Worm (Caenorhabditis elegans) whole organism, L4 larva: ENCODE results near the gene act-2.

Experiments
- T26A8.4 ChIP-seq: fragments of 200-800 bp; sonication (Bioruptor generic); IDR thresholded peaks from 2 replicates; pipeline ENCODE4 v1.3.6; 2022; ENCODE audit warnings: missing genetic modification characterization, missing compliant biosample characterization
- Y75B8A.6 ChIP-seq: fragments of 200-800 bp; sonication (Bioruptor generic); IDR thresholded peaks from 2 replicates; pipeline ENCODE4 v1.3.6; 2022; ENCODE audit warnings: missing genetic modification reagents, missing genetic modification characterization, missing compliant biosample characterization
- aha-1 ChIP-seq: fragments of 150-350 bp; peaks from one replicate; lab custom pipeline; 2014; ENCODE audit warnings: missing biosample characterization, missing genetic modification characterization
- ama-1 ChIP-seq: fragments of 150-350 bp; optimal IDR thresholded peaks from 2 replicates; lab custom pipeline; 2014; ENCODE audit warnings: inconsistent platforms, mixed read lengths
- arid-1 ChIP-seq: fragments of 200-800 bp; sonication (Bioruptor generic); conservative IDR thresholded peaks from 2 replicates; pipeline ENCODE4 v1.3.6; 2022; ENCODE audit warnings: missing genetic modification reagents, missing genetic modification characterization, missing compliant biosample characterization
- ceh-20 ChIP-seq: fragments of 200-800 bp; sonication (Bioruptor generic); IDR thresholded peaks from 2 replicates; pipeline ENCODE4 v1.3.6; 2022; ENCODE audit warnings: missing genetic modification reagents, missing genetic modification characterization, missing compliant biosample characterization
- ceh-28 ChIP-seq: fragments of 150-350 bp; optimal IDR thresholded peaks from 2 replicates; lab custom pipeline; 2014; ENCODE audit warnings: missing biosample characterization, missing genetic modification reagents, missing genetic modification characterization
- daf-16 ChIP-seq, 3 experiments: sonication (generic microtip); optimal IDR thresholded peaks; 2 replicates each; lab custom pipeline; 2016 to 2017; ENCODE audit warnings: missing genetic modification characterization in 3 of 3, missing genetic modification reagents in 3 of 3, mild to moderate bottlenecking in 2 of 3, missing compliant biosample characterization in 2 of 3, missing biosample characterization in 1 of 3, moderate library complexity in 1 of 3
- daf-19 ChIP-seq: fragments of 200-800 bp; sonication (Bioruptor generic); conservative IDR thresholded peaks from 2 replicates; pipeline ENCODE4 v1.3.6; 2022; ENCODE audit warnings: missing genetic modification characterization, missing compliant biosample characterization
- dmd-6 ChIP-seq: fragments of 200-800 bp; sonication (Bioruptor generic); IDR thresholded peaks from 2 replicates; pipeline ENCODE4 v1.3.6; 2022; ENCODE audit warnings: missing genetic modification reagents, missing genetic modification characterization, missing compliant biosample characterization
- dmd-8 ChIP-seq: fragments of 200-800 bp; sonication (Bioruptor generic); IDR thresholded peaks from 2 replicates; pipeline ENCODE4 v1.3.6; 2022; ENCODE audit warnings: missing genetic modification characterization, missing compliant biosample characterization
- dve-1 ChIP-seq: sonication (generic microtip); optimal IDR thresholded peaks from 2 replicates; lab custom pipeline; 2017; ENCODE audit warnings: antibody characterized with exemption, mild to moderate bottlenecking, missing genetic modification characterization, missing compliant biosample characterization; ENCODE audit not compliant: insufficient read depth
- fos-1 ChIP-seq: fragments of 150-350 bp; optimal IDR thresholded peaks from 2 replicates; lab custom pipeline; 2014; ENCODE audit warnings: missing biosample characterization, missing genetic modification characterization
- hif-1 ChIP-seq, 2 experiments: sonication (generic microtip); optimal IDR thresholded peaks; 2 replicates each; lab custom pipeline; 2016 to 2017; ENCODE audit warnings: missing compliant biosample characterization in 2 of 2, missing genetic modification characterization in 2 of 2, missing genetic modification reagents in 2 of 2, missing genotype in 2 of 2, mild to moderate bottlenecking in 1 of 2
- hlh-11 ChIP-seq: fragments of 200-800 bp; sonication (Bioruptor generic); optimal IDR thresholded peaks from 2 replicates; lab custom pipeline; 2018; ENCODE audit warnings: mild to moderate bottlenecking, missing genetic modification characterization, missing compliant biosample characterization
- hlh-30 ChIP-seq: sonication (generic microtip); optimal IDR thresholded peaks from 2 replicates; lab custom pipeline; 2017; ENCODE audit warnings: antibody characterized with exemption, mild to moderate bottlenecking, missing genetic modification characterization, missing compliant biosample characterization; ENCODE audit not compliant: insufficient read depth
- lim-7 ChIP-seq: fragments of 200-800 bp; sonication (Bioruptor generic); IDR thresholded peaks from 2 replicates; pipeline ENCODE4 v1.3.6; 2022; ENCODE audit warnings: missing genetic modification characterization, missing compliant biosample characterization
- lin-1 ChIP-seq: fragments of 200-800 bp; sonication (Bioruptor generic); IDR thresholded peaks from 2 replicates; pipeline ENCODE4 v1.3.6; 2022; ENCODE audit warnings: missing genetic modification reagents, missing genetic modification characterization, missing compliant biosample characterization
- lin-13 ChIP-seq: fragments of 150-350 bp; optimal IDR thresholded peaks from 2 replicates; lab custom pipeline; 2014; ENCODE audit warnings: missing biosample characterization, missing genetic modification reagents, missing genetic modification characterization
- lin-38 ChIP-seq: fragments of 200-800 bp; sonication (Bioruptor generic); IDR thresholded peaks from 2 replicates; pipeline ENCODE4 v1.3.6; 2022; ENCODE audit warnings: missing genetic modification reagents, missing genetic modification characterization, missing compliant biosample characterization
- mdl-1 ChIP-seq, 2 experiments: fragments of 150-350 bp in 1 of 2; sonication (generic microtip) in 1 of 2; optimal IDR thresholded peaks; 2 replicates each; lab custom pipeline; 2014 to 2017; ENCODE audit warnings: missing biosample characterization in 2 of 2, missing genetic modification characterization in 2 of 2
- mep-1 ChIP-seq: fragments of 150-350 bp; sonication (generic microtip); optimal IDR thresholded peaks from 3 replicates; lab custom pipeline; 2014; ENCODE audit warnings: missing biosample characterization, missing genetic modification characterization
- mes-2 ChIP-seq: sonication (generic microtip); optimal IDR thresholded peaks from 2 replicates; lab custom pipeline; 2016; ENCODE audit warnings: missing genotype, mild to moderate bottlenecking, missing genetic modification characterization, missing compliant biosample characterization; ENCODE audit not compliant: poor library complexity, severe bottlenecking
- mxl-2 ChIP-seq: fragments of 200-800 bp; sonication (Bioruptor generic); conservative IDR thresholded peaks from 2 replicates; pipeline ENCODE4 v1.3.6; 2022; ENCODE audit warnings: missing genetic modification reagents, missing genetic modification characterization, missing compliant biosample characterization
- nhr-102 ChIP-seq: sonication (generic microtip); optimal IDR thresholded peaks from 2 replicates; lab custom pipeline; 2016; ENCODE audit warnings: mild to moderate bottlenecking, missing genetic modification characterization, moderate library complexity, missing compliant biosample characterization
- nhr-11 ChIP-seq: fragments of 150-350 bp; optimal IDR thresholded peaks from 2 replicates; lab custom pipeline; 2014; ENCODE audit warnings: missing biosample characterization, missing genetic modification characterization
- nhr-25 ChIP-seq: sonication (generic microtip); optimal IDR thresholded peaks from 2 replicates; lab custom pipeline; 2017; ENCODE audit warnings: missing genetic modification characterization, mild to moderate bottlenecking, missing compliant biosample characterization, antibody characterized with exemption, moderate library complexity, borderline replicate concordance; ENCODE audit not compliant: insufficient read depth
- nhr-42 ChIP-seq: fragments of 200-800 bp; sonication (Bioruptor generic); IDR thresholded peaks from 2 replicates; pipeline ENCODE4 v1.3.6; 2022; ENCODE audit warnings: missing genetic modification characterization, missing compliant biosample characterization
- nhr-48 ChIP-seq: sonication (generic microtip); optimal IDR thresholded peaks from 2 replicates; lab custom pipeline; 2016; ENCODE audit warnings: mild to moderate bottlenecking, missing genetic modification characterization, missing compliant biosample characterization
- nhr-6 ChIP-seq: fragments of 150-350 bp; optimal IDR thresholded peaks from 2 replicates; lab custom pipeline; 2014; ENCODE audit warnings: missing biosample characterization, missing genetic modification characterization
- nhr-77 ChIP-seq: fragments of 150-350 bp; optimal IDR thresholded peaks from 2 replicates; lab custom pipeline; 2014; ENCODE audit warnings: missing biosample characterization, missing genetic modification characterization
- pha-4 ChIP-seq, 2 experiments: fragments of 150-350 bp in 1 of 2; fragments of 200-800 bp in 1 of 2; sonication (Bioruptor generic) in 1 of 2; IDR thresholded peaks in 1 of 2; optimal IDR thresholded peaks in 1 of 2; 2 replicates each; pipeline versions ENCODE4 v1.3.6 to Lab custom; 2014 to 2022; ENCODE audit warnings: missing genetic modification characterization in 2 of 2, missing genetic modification reagents in 2 of 2, missing biosample characterization in 1 of 2, missing compliant biosample characterization in 1 of 2
- php-3 ChIP-seq: fragments of 200-800 bp; sonication (Bioruptor generic); IDR thresholded peaks from 2 replicates; pipeline ENCODE4 v1.3.6; 2022; ENCODE audit warnings: missing genetic modification reagents, missing genetic modification characterization, missing compliant biosample characterization
- pqm-1 ChIP-seq: sonication (generic microtip); optimal IDR thresholded peaks from 2 replicates; lab custom pipeline; 2017; ENCODE audit warnings: missing biosample characterization, missing genetic modification characterization
- rbr-2 ChIP-seq: sonication (generic microtip); optimal IDR thresholded peaks from 2 replicates; lab custom pipeline; 2016; ENCODE audit warnings: missing genotype, missing genetic modification characterization, missing compliant biosample characterization
- sdz-12 ChIP-seq: fragments of 200-800 bp; sonication (Bioruptor generic); optimal IDR thresholded peaks from 2 replicates; lab custom pipeline; 2018; ENCODE audit warnings: mild to moderate bottlenecking, missing genetic modification characterization, missing compliant biosample characterization
- set-16 ChIP-seq: fragments of 200-800 bp; sonication (Bioruptor generic); IDR thresholded peaks from 2 replicates; pipeline ENCODE4 v1.3.6; 2022; ENCODE audit warnings: missing genetic modification reagents, missing genetic modification characterization, missing compliant biosample characterization
- skn-1 ChIP-seq: fragments of 150-350 bp; optimal IDR thresholded peaks from 2 replicates; lab custom pipeline; 2014; ENCODE audit warnings: missing biosample characterization, missing genetic modification characterization
- spr-1 ChIP-seq: sonication (generic microtip); optimal IDR thresholded peaks from 2 replicates; lab custom pipeline; 2016; ENCODE audit warnings: mild to moderate bottlenecking, missing genetic modification characterization, missing compliant biosample characterization
- tag-97 ChIP-seq: fragments of 200-800 bp; sonication (Bioruptor generic); IDR thresholded peaks from 2 replicates; pipeline ENCODE4 v1.3.6; 2022; ENCODE audit warnings: missing genetic modification characterization, missing compliant biosample characterization
- unc-130 ChIP-seq: sonication (generic microtip); optimal IDR thresholded peaks from 2 replicates; lab custom pipeline; 2016; ENCODE audit warnings: missing genetic modification reagents, missing genetic modification characterization, missing compliant biosample characterization
- unc-62 ChIP-seq, 3 experiments: fragments of 150-350 bp in 1 of 3; sonication (generic microtip); optimal IDR thresholded peaks in 2 of 3; peaks in 1 of 3; 1 replicate in 1 of 3; 2 replicates in 2 of 3; lab custom pipeline; 2014 to 2017; ENCODE audit warnings: missing biosample characterization in 3 of 3, missing genetic modification characterization in 3 of 3, missing genetic modification reagents in 3 of 3, missing genotype in 1 of 3
- vab-7 ChIP-seq: fragments of 200-800 bp; sonication (Bioruptor generic); IDR thresholded peaks from 2 replicates; pipeline ENCODE4 v1.3.6; 2022; ENCODE audit warnings: missing genetic modification reagents, missing genetic modification characterization, missing compliant biosample characterization
- zip-11 ChIP-seq: fragments of 200-800 bp; sonication (Bioruptor generic); IDR thresholded peaks from 2 replicates; pipeline ENCODE4 v1.3.6; 2022; ENCODE audit warnings: missing genetic modification characterization, missing compliant biosample characterization
- ztf-7 ChIP-seq: fragments of 150-350 bp; optimal IDR thresholded peaks from 2 replicates; lab custom pipeline; 2014; ENCODE audit warnings: missing biosample characterization, missing genetic modification characterization

The act-2 gene

ce11 chrV:11118179-11118725 lies 40.3 kb upstream of the act-2 start (continued):
- TF ChIP-seq php-3 (no peak), sdz-12 (no peak), unc-62 (GFP tag; optimal IDR thresholded peaks at IDR 0.05 in 1 of 2; lab: Kevin White, UChicago) (no peak), unc-62 (tag; optimal IDR thresholded peaks at IDR 0.05; lab: Kevin White, UChicago) (no peak), aha-1 (tag; lab: Kevin White, UChicago) (peak; percentile 84), rbr-2 (no peak), dmd-6 (GFP tag; lab: Robert Waterston, UW) (no peak), T26A8.4 (GFP tag; lab: Robert Waterston, UW) (0 out of 2 replicates have a peak, but pooled peaks have one; percentile 42), nhr-77 (tag; lab: Kevin White, UChicago) (peak; percentile 31)
- TF ChIP-seq, all 104 proteins: peak for 12

- TF ChIP-seq arid-1 (no peak), vab-7 (GFP tag; lab: Robert Waterston, UW) (no peak), pqm-1 (no peak), skn-1 (tag; lab: Kevin White, UChicago) (no peak), zip-11 (GFP tag; lab: Robert Waterston, UW) (no peak), sdz-12 (no peak), pha-4 (GFP tag; IDR thresholded peaks at IDR 0.05; lab: Robert Waterston, UW) (no peak), pha-4 (tag; optimal IDR thresholded peaks at IDR 0.05; lab: Kevin White, UChicago) (no peak), ceh-28 (tag; lab: Kevin White, UChicago) (no peak), hif-1 (tag; optimal IDR thresholded peaks at IDR 0.05; lab: Kevin White, UChicago) (no peak), nhr-11 (no peak), dve-1 (no peak), mes-2 (no peak), set-16 (GFP tag; lab: Robert Waterston, UW) (no peak), Y75B8A.6 (no peak), ama-1 (lab: Kevin White, UChicago) (no peak), mxl-2 (no peak), nhr-42 (no peak), aha-1 (tag; lab: Kevin White, UChicago) (no peak), mdl-1 (tag; optimal IDR thresholded peaks at IDR 0.05; lab: Kevin White, UChicago) (no peak), tag-97 (no peak)
These were observed 35.7 kb upstream of the act-2 start, which contains the start of gene math-33 for ce11 chrV:11113607-11114006. TSS of gene math-33 (plus strand) at chrV:11113907.

DNA sequence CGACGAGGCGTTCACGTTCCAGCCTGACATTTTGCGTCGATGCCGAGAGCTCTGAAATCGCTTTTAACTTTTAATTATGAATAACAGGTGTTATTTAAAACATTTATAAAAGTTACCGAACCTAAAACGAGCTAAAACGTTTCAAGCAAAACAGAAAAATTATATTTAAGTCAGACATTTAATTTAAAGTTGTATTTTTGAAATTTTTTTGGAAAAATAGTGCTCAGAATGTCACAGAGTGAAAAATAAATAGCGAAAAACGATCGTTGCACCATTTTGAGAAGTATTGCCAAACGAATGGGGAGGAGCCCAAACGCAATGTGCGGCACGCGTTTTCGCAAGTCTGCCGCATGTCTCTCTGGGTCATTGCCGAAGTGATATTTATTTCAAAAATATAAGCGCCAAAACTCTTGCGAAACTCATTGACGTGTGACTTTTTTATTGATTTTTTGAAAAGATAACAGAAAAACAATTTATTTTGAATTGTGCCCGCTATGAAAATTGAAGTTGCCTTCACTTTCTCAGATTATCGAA lies 35.2 kb upstream of the act-2 start, which contains the start of gene erfa-3:
Gene erfa-3, minus strand, starts transcription at position 51 of the 534 bp plus-strand sequence.
- TF ChIP-seq fos-1 (tag; lab: Kevin White, UChicago) (no peak), nhr-6 (tag; lab: Kevin White, UChicago) (peak; percentile 31), daf-16 (GFP tag; optimal IDR thresholded peaks at IDR 0.05; lab: Kevin White, UChicago) (peak in 1 of 2 experiments; percentile 24), daf-16 (tag; optimal IDR thresholded peaks at IDR 0.05; lab: Kevin White, UChicago) (peak; percentile 64), hlh-30 (tag; lab: Kevin White, UChicago) (peak; percentile 74), php-3 (peak; percentile 43; the same call in 1 of the 2 replicates), lin-1 (GFP tag; lab: Robert Waterston, UW) (no peak), arid-1 (0 out of 2 replicates have a peak, but pooled peaks have one; percentile 13), rbr-2 (peak; percentile 47), nhr-25 (tag; lab: Kevin White, UChicago) (peak; percentile 2), hif-1 (tag; optimal IDR thresholded peaks at IDR 0.05; lab: Kevin White, UChicago) (peak in 1 of 2 experiments; percentile 56), nhr-48 (peak; percentile 29), lin-38 (GFP tag; lab: Robert Waterston, UW) (peak; percentile 69), unc-130 (GFP tag; lab: Kevin White, UChicago) (peak; percentile 75), dve-1 (peak; percentile 77), ztf-7 (tag; lab: Kevin White, UChicago) (peak; percentile 58), daf-19 (GFP tag; lab: Robert Waterston, UW) (0 out of 2 replicates have a peak, but pooled peaks have one; percentile 11), lim-7 (0 out of 2 replicates have a peak, but pooled peaks have one; percentile 50), nhr-102 (tag; lab: Kevin White, UChicago) (peak; percentile 54), spr-1 (tag; lab: Kevin White, UChicago) (peak; percentile 43), hlh-11 (peak; percentile 53), ceh-20 (GFP tag; lab: Robert Waterston, UW) (0 out of 2 replicates have a peak, but pooled peaks have one; percentile 13), dmd-8 (no peak), lin-13 (GFP tag; lab: Kevin White, UChicago) (peak; percentile 60), aha-1 (tag; lab: Kevin White, UChicago) (peak; percentile 31), mes-2 (peak; percentile 95), mep-1 (tag; lab: Kevin White, UChicago) (peak; percentile 72)
